Worm (Caenorhabditis elegans): ENCODE measurements around the gene slc-9B.2.
"Not testable (repeated sequence)": the region's sequence is repeated elsewhere in the genome, so short reads cannot be mapped to it uniquely, and the experiment has no call there.

The slc-9B.2 gene

ce11 chrV:16377849-16378248 lies 39.0 kb downstream of the slc-9B.2 start, which contains the start of gene F13A7.1:
TSS of gene F13A7.1 (minus strand) at chrV:16377949.
- TF ChIP-seq pbrm-1 (GFP tag; IDR thresholded peaks at IDR 0.05) (no peak), cebp-1 (GFP tag; IDR thresholded peaks at IDR 0.05) (no peak), cebp-1 (tag; optimal IDR thresholded peaks at IDR 0.05) (no peak), bed-1 (GFP tag; IDR thresholded peaks at IDR 0.05) (no peak), akir-1 (GFP tag; optimal IDR thresholded peaks at IDR 0.05) (no peak), mes-4 (tag; optimal IDR thresholded peaks at IDR 0.05) (no peak), lag-1 (GFP tag; IDR thresholded peaks at IDR 0.05) (no peak), hmg-20 (GFP tag; IDR thresholded peaks at IDR 0.05) (no peak), F23B12.7 (tag; optimal IDR thresholded peaks at IDR 0.05; ENCODE audit: insufficient read depth) (no peak), tbp1 (GFP tag; optimal IDR thresholded peaks at IDR 0.05) (no peak), ceh-40 (GFP tag; IDR thresholded peaks at IDR 0.05) (no peak), ceh-79 (tag; optimal IDR thresholded peaks at IDR 0.05) (no peak), aptf-3 (GFP tag; IDR thresholded peaks at IDR 0.05) (no peak), lin-40 (tag; optimal IDR thresholded peaks at IDR 0.05) (no peak), snpc-3.4 (tag; optimal IDR thresholded peaks at IDR 0.05) (no peak), Y67H2A.10 (GFP tag; conservative IDR thresholded peaks at IDR 0.05) (no peak), F33H1.4 (GFP tag; IDR thresholded peaks at IDR 0.05) (no peak), efl-1 (GFP tag; optimal IDR thresholded peaks at IDR 0.05) (no peak), nhr-27 (tag; optimal IDR thresholded peaks at IDR 0.05) (no peak)

ce11 chrV:16382949-16383348 lies 44.1 kb downstream of the slc-9B.2 start:
- TF ChIP-seq pha-4 (tag; optimal IDR thresholded peaks at IDR 0.05) (no peak), ztf-28 (GFP tag; IDR thresholded peaks at IDR 0.05) (no peak), lsy-27 (tag; optimal IDR thresholded peaks at IDR 0.05; ENCODE audit: borderline replicate concordance, insufficient read depth) (no peak), dpff-1 (tag; optimal IDR thresholded peaks at IDR 0.05) (no peak), C17E4.6 (GFP tag; IDR thresholded peaks at IDR 0.05) (no peak)

DNA sequence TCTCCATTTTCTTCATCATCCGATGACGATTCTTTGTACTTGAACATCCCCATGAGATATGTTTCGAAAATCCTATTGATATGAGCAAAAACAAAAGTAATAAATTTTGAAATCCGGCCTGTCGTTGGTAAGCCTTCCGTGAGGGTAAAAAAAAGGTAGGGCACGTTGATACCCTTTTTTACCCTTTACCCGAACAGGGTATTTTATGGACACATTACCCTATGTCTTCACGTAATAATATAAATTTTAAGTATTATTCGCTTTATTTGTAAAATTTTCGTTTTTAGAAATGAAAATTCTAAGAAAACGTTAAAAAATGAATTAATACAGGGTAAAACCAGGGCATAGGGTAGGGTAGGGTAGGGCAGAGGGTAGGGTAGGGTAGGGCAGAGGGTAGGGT lies 44.9 kb downstream of the slc-9B.2 start, which contains the start of gene F13A7.7:
Gene F13A7.7, minus strand, starts transcription at position 101 of the 400 bp plus-strand sequence.
- TF ChIP-seq Y67H2A.10 (GFP tag; conservative IDR thresholded peaks at IDR 0.05); hlh-26 (GFP tag; conservative IDR thresholded peaks at IDR 0.05); hmg-20 (GFP tag; IDR thresholded peaks at IDR 0.05): not testable (repeated sequence)

ce11 chrV:16388268-16388667 lies 49.4 kb downstream of the slc-9B.2 start, which contains the start of gene sri-65:
TSS of gene sri-65 (minus strand) at chrV:16388368.
- no peak for TF ChIP-seq Y53G8AR.9 (GFP tag; conservative IDR thresholded peaks at IDR 0.05)
- no peak for TF ChIP-seq F57A8.1 (GFP tag; optimal IDR thresholded peaks at IDR 0.05)
- TF ChIP-seq T26A5.8 (tag; optimal IDR thresholded peaks at IDR 0.05) = no peak
- no peak for TF ChIP-seq somi-1 (GFP tag; optimal IDR thresholded peaks at IDR 0.05)
- TF ChIP-seq tbx-9 (tag; optimal IDR thresholded peaks at IDR 0.05; ENCODE audit: borderline replicate concordance) = no peak
- TF ChIP-seq snpc-1.1 (tag; optimal IDR thresholded peaks at IDR 0.05; ENCODE audit: insufficient read depth) = no peak
- no peak for TF ChIP-seq ccch-3 (GFP tag; optimal IDR thresholded peaks at IDR 0.05)
- TF ChIP-seq rcor-1 (GFP tag; IDR thresholded peaks at IDR 0.05) = no peak
- TF ChIP-seq atf-7 (tag; optimal IDR thresholded peaks at IDR 0.05) = no peak
- TF ChIP-seq B0261.1 (tag; optimal IDR thresholded peaks at IDR 0.05) = no peak
- TF ChIP-seq ceh-91 (GFP tag; IDR thresholded peaks at IDR 0.05) = no peak
- TF ChIP-seq nhr-80 (tag; optimal IDR thresholded peaks at IDR 0.05) = no peak
- no peak for TF ChIP-seq F22D6.2 (tag; optimal IDR thresholded peaks at IDR 0.05)
- TF ChIP-seq ceh-27 (GFP tag; optimal IDR thresholded peaks at IDR 0.05) = no peak
- no peak for TF ChIP-seq unc-130 (GFP tag; optimal IDR thresholded peaks at IDR 0.05)
- TF ChIP-seq ztf-22 (GFP tag; optimal IDR thresholded peaks at IDR 0.05) = no peak
- TF ChIP-seq hrde-1 (tag; optimal IDR thresholded peaks at IDR 0.05; ENCODE audit: borderline replicate concordance) = no peak

Data from whole organism, young adult.